Fruit fly (Drosophila melanogaster): ENCODE measurements around the gene CG11836.

DNA sequence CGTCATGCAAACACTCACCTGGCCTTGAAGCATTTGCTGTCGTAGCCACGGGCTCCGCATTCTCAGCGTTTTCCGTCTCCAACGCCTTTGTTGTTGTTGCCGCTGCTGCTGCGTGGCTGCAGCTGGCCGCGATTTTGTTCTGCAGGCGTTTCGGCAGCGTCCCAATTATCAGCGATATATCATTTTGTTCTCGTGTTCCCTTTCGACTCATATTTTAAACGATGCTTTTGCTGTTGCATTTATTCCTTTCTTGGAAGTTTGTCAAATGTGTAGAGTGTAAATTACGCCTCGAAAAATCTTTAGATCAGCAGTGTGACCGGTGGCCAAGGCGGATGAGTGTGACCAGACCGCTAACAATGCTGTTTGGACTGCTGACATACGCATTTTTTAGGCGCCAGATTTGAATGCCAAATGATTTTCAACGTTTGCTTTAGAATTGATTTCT lies 37.8 kb upstream of the CG11836 start, which contains the start of gene Smg6:
- TF ChIP-seq h (optimal IDR thresholded peaks at IDR 0.05) (no peak), Myc (optimal IDR thresholded peaks at IDR 0.05) (no peak)
